Worm (Caenorhabditis elegans): ENCODE data around the gene snx-1.

DNA sequence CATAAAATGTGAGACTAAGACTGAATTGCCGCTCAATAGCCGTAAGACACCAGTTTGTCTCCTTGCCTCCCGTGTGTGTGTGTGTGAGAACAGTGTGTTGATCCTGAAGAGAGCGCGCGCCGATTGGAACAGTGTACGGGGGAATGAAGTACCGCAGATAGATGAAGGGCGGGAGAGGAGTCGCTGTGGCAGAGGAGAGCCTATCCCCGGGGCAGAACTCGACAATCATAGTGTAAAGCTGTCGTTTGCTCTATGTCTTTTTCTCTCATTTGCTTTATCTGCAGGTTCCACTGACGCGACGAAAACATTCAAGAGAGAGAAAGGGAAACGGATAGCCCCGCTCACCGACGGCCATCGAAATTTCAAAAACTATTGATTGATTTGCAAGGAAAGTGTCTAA, 46.9 kb upstream of the snx-1 start:
- TF ChIP-seq hmg-4 (GFP tag; optimal IDR thresholded peaks at IDR 0.05) = peak; percentile 62
- no peak for TF ChIP-seq ama-1 (optimal IDR thresholded peaks at IDR 0.05)
- TF ChIP-seq flt-1 (GFP tag; IDR thresholded peaks at IDR 0.05) = no peak
- no peak for TF ChIP-seq tbx-11 (GFP tag; IDR thresholded peaks at IDR 0.05)
- 0 out of 2 replicates have a peak, but pooled peaks have one; percentile 17 for TF ChIP-seq scrt-1 (GFP tag; IDR thresholded peaks at IDR 0.05)
- no peak for TF ChIP-seq ets-7 (tag; optimal IDR thresholded peaks at IDR 0.05)
- TF ChIP-seq pes-1 (GFP tag; IDR thresholded peaks at IDR 0.05) = no peak
- no peak for TF ChIP-seq tbx-37 (GFP tag; conservative IDR thresholded peaks at IDR 0.05)
- TF ChIP-seq sea-1 (GFP tag; conservative IDR thresholded peaks at IDR 0.05) = no peak
- no peak for TF ChIP-seq B0310.2 (tag; optimal IDR thresholded peaks at IDR 0.05)
- TF ChIP-seq ceh-13 (GFP tag; optimal IDR thresholded peaks at IDR 0.05) = no peak
- peak; percentile 41 for TF ChIP-seq aly-1 (tag; optimal IDR thresholded peaks at IDR 0.05)
- TF ChIP-seq ceh-36 (tag; optimal IDR thresholded peaks at IDR 0.05) = no peak
- no peak for TF ChIP-seq hmbx-1 (tag; optimal IDR thresholded peaks at IDR 0.05)
